Fruit fly (Drosophila melanogaster) ovary, adult (tissue): Measurements from ENCODE around the gene RpS29.

Source experiments
- CG17801 ChIP-seq: fragments of 200-800 bp; optimal IDR thresholded peaks from 2 replicates; lab custom pipeline; 2019; ENCODE audit warnings: missing biosample characterization, mild to moderate bottlenecking, missing genetic modification characterization, moderate library complexity; ENCODE audit not compliant: partially characterized antibody

RpS29 gene

dm6 chr3R:9759360-9760191 lies 18.3 kb upstream of the RpS29 start, which contains the start of gene Mpi:
Mpi (plus strand) TSS chr3R:9759622.
- peak; percentile 72 for TF ChIP-seq CG17801

- TF ChIP-seq CG17801 = no peak
Measured at dm6 chr3R:9762955-9763931, 14.6 kb upstream of the RpS29 start, which contains the start of the genes Snap24 and CG8478. Snap24 (minus strand) TSS chr3R:9763150. CG8478 (plus strand) TSS chr3R:9763650.

dm6 chr3R:9767620-9768592 lies 9.9 kb upstream of the RpS29 start, which contains the start of gene Naa80:
Naa80 (plus strand) TSS chr3R:9767834.
- peak; percentile 29 for TF ChIP-seq CG17801

- TF ChIP-seq CG17801 = no peak
Measured at dm6 chr3R:9768884-9769283, 9.0 kb upstream of the RpS29 start, which contains the start of gene MED6. MED6 (minus strand) TSS chr3R:9768984.

dm6 chr3R:9770127-9770526 lies 7.7 kb upstream of the RpS29 start:
- no peak for TF ChIP-seq CG17801

- TF ChIP-seq CG17801 = peak; percentile 95
Measured at dm6 chr3R:9771519-9771972, 6.3 kb upstream of the RpS29 start, which contains the start of gene CG9471. CG9471 (minus strand) TSS chr3R:9771542.

dm6 chr3R:9774147-9774546 lies 3.7 kb upstream of the RpS29 start, which contains the start of gene Whamy:
Whamy (minus strand) TSS chr3R:9774419.
- no peak for TF ChIP-seq CG17801

dm6 chr3R:9774821-9775220 lies 3.0 kb upstream of the RpS29 start, which contains the start of gene topi:
topi (plus strand) TSS chr3R:9775121.
- TF ChIP-seq CG17801 = no peak

dm6 chr3R:9779764-9780163 lies 1.9 kb downstream of the RpS29 start, which contains the start of gene CG12947:
CG12947 (plus strand) TSS chr3R:9780064.
- TF ChIP-seq CG17801 = no peak

- peak; percentile 55 for TF ChIP-seq CG17801
Measured at dm6 chr3R:9783240-9783917, 5.5 kb downstream of the RpS29 start.

dm6 chr3R:9784341-9785062 lies 6.7 kb downstream of the RpS29 start, which contains the start of the genes MtnA and CG8500:
MtnA (minus strand) TSS chr3R:9784370.
CG8500 (plus strand) TSS chr3R:9784653.
- TF ChIP-seq CG17801 = no peak

- peak; percentile 84 for TF ChIP-seq CG17801
Measured at dm6 chr3R:9791177-9791806, 13.4 kb downstream of the RpS29 start, which contains the start of the genes CG12945 and CG8507. CG12945 (minus strand) TSS chr3R:9791221. CG8507 (plus strand) TSS chr3R:9791483.

dm6 chr3R:9793018-9793417 lies 15.2 kb downstream of the RpS29 start, which contains the start of gene CG8516:
CG8516 (plus strand) TSS chr3R:9793295.
- TF ChIP-seq CG17801 = peak; percentile 51
